Fruit fly (Drosophila melanogaster) whole organism, embryonic: ENCODE measurements around the gene aln.

ENCODE experiments used
- B-H1 ChIP-seq: fragments of 200-800 bp; sonication (Bioruptor generic); IDR thresholded peaks from 3 replicates; pipeline ENCODE4 v1.3.6; 2022; ENCODE audit warnings: missing biosample characterization, missing genetic modification characterization
- Bdp1 ChIP-seq: fragments of 200-800 bp; sonication (Bioruptor generic); optimal IDR thresholded peaks from 3 replicates; lab custom pipeline; 2016; ENCODE audit warnings: missing biosample characterization, missing genetic modification characterization
- CG10565 ChIP-seq: fragments of 200-800 bp; sonication (Bioruptor generic); optimal IDR thresholded peaks from 3 replicates; lab custom pipeline; 2016; ENCODE audit warnings: missing biosample characterization, mild to moderate bottlenecking, missing genetic modification characterization
- CG11085 ChIP-seq: fragments of 200-800 bp; sonication (Bioruptor generic); IDR thresholded peaks from 2 replicates; pipeline ENCODE4 v1.3.6; 2022; ENCODE audit warnings: missing biosample characterization, missing genetic modification characterization
- CG11695 ChIP-seq: fragments of 200-800 bp; sonication (Bioruptor generic); IDR thresholded peaks from 3 replicates; pipeline ENCODE4 v1.3.6; 2022; ENCODE audit warnings: missing biosample characterization, missing genetic modification characterization
- CG11696 ChIP-seq: fragments of 200-800 bp; sonication (Bioruptor generic); IDR thresholded peaks from 2 replicates; pipeline ENCODE4 v1.3.6; 2022; ENCODE audit warnings: missing biosample characterization, missing genetic modification characterization
- CG14965 ChIP-seq: fragments of 200-800 bp; sonication (Bioruptor generic); optimal IDR thresholded peaks from 2 replicates; lab custom pipeline; 2016; ENCODE audit warnings: missing biosample characterization, missing genetic modification characterization, borderline replicate concordance
- CG17359 ChIP-seq: fragments of 200-800 bp; sonication (Bioruptor generic); optimal IDR thresholded peaks from 3 replicates; lab custom pipeline; 2018; ENCODE audit warnings: missing biosample characterization, mild to moderate bottlenecking, missing genetic modification characterization, moderate library complexity
- CG17385 ChIP-seq: fragments of 200-800 bp; sonication (Bioruptor generic); optimal IDR thresholded peaks from 3 replicates; lab custom pipeline; 2018; ENCODE audit warnings: missing biosample characterization, mild to moderate bottlenecking, missing genetic modification characterization
- CG17912 ChIP-seq: fragments of 200-800 bp; sonication (Bioruptor generic); optimal IDR thresholded peaks from 2 replicates; lab custom pipeline; 2018; ENCODE audit warnings: missing biosample characterization, mild to moderate bottlenecking, missing genetic modification characterization
- CG2678 ChIP-seq: fragments of 200-800 bp; sonication (Bioruptor generic); optimal IDR thresholded peaks from 3 replicates; lab custom pipeline; 2019; ENCODE audit warnings: missing biosample characterization, mild to moderate bottlenecking, missing genetic modification characterization, moderate library complexity
- CG32532 ChIP-seq: fragments of 200-800 bp; sonication (Bioruptor generic); IDR thresholded peaks from 2 replicates; pipeline ENCODE4 v1.3.6; 2022; ENCODE audit warnings: missing biosample characterization, missing genetic modification characterization
- CG3407 ChIP-seq: fragments of 200-800 bp; sonication (Bioruptor generic); optimal IDR thresholded peaks from 2 replicates; lab custom pipeline; 2018; ENCODE audit warnings: missing biosample characterization, mild to moderate bottlenecking, missing genetic modification characterization
- CG4328 ChIP-seq: fragments of 200-800 bp; sonication (Bioruptor generic); optimal IDR thresholded peaks from 3 replicates; lab custom pipeline; 2017; ENCODE audit warnings: missing biosample characterization, missing genetic modification reagents, missing genetic modification characterization
- CG6654 ChIP-seq: fragments of 200-800 bp; sonication (Bioruptor generic); optimal IDR thresholded peaks from 2 replicates; lab custom pipeline; 2017; ENCODE audit warnings: missing biosample characterization, mild to moderate bottlenecking, missing genetic modification characterization
- CG6813 ChIP-seq: fragments of 200-800 bp; sonication (Bioruptor generic); optimal IDR thresholded peaks from 2 replicates; lab custom pipeline; 2017; ENCODE audit warnings: missing biosample characterization, missing genetic modification characterization, mild to moderate bottlenecking, moderate library complexity, missing genetic modification reagents
- CG7745 ChIP-seq: fragments of 200-800 bp; sonication (Bioruptor generic); optimal IDR thresholded peaks from 2 replicates; lab custom pipeline; 2018; ENCODE audit warnings: missing biosample characterization, mild to moderate bottlenecking, missing genetic modification characterization, moderate library complexity
- CG7987 ChIP-seq: fragments of 200-800 bp; sonication (Bioruptor generic); optimal IDR thresholded peaks from 2 replicates; lab custom pipeline; 2018; ENCODE audit warnings: missing biosample characterization, mild to moderate bottlenecking, missing genetic modification characterization, moderate library complexity
- CG8281 ChIP-seq: fragments of 200-800 bp; sonication (Bioruptor generic); optimal IDR thresholded peaks from 2 replicates; lab custom pipeline; 2018; ENCODE audit warnings: missing biosample characterization, mild to moderate bottlenecking, missing genetic modification characterization, moderate library complexity
- CrebB ChIP-seq: fragments of 200-800 bp; sonication (Bioruptor generic); optimal IDR thresholded peaks from 3 replicates; lab custom pipeline; 2018; ENCODE audit warnings: missing biosample characterization, mild to moderate bottlenecking, missing genetic modification characterization
- Drgx ChIP-seq: fragments of 200-800 bp; sonication (Bioruptor generic); IDR thresholded peaks from 2 replicates; pipeline ENCODE4 v1.3.6; 2022; ENCODE audit warnings: missing biosample characterization, missing genetic modification characterization
- HLH3B ChIP-seq: fragments of 200-800 bp; sonication (Bioruptor generic); IDR thresholded peaks from 2 replicates; pipeline ENCODE4 v1.3.6; 2022; ENCODE audit warnings: missing biosample characterization, missing genetic modification characterization
- HLH54F ChIP-seq: fragments of 200-800 bp; sonication (Bioruptor generic); optimal IDR thresholded peaks from 3 replicates; lab custom pipeline; 2016; ENCODE audit warnings: missing biosample characterization, missing genetic modification characterization
- Hr3 ChIP-seq: fragments of 200-800 bp; sonication (Bioruptor generic); optimal IDR thresholded peaks from 3 replicates; lab custom pipeline; 2016; ENCODE audit warnings: missing biosample characterization, missing genetic modification characterization
- Hr78 ChIP-seq, 2 experiments: fragments of 200-800 bp in 1 of 2; fragments of >200 bp in 1 of 2; sonication (Bioruptor generic) in 1 of 2; optimal IDR thresholded peaks; 2 replicates each; lab custom pipeline; 2017 to 2019; ENCODE audit warnings: missing biosample characterization in 2 of 2, missing genetic modification characterization in 2 of 2, mild to moderate bottlenecking in 1 of 2, moderate library complexity in 1 of 2
- NFAT ChIP-seq: fragments of 200-800 bp; sonication (Bioruptor generic); IDR thresholded peaks from 2 replicates; pipeline ENCODE4 v1.3.6; 2022; ENCODE audit warnings: missing biosample characterization, missing genetic modification characterization
- Nf-YA ChIP-seq: fragments of 200-800 bp; sonication (Bioruptor generic); IDR thresholded peaks from 2 replicates; pipeline ENCODE4 v1.3.6; 2022; ENCODE audit warnings: missing biosample characterization, missing genetic modification characterization
- Oaz ChIP-seq: fragments of 200-800 bp; sonication (Bioruptor generic); IDR thresholded peaks from 2 replicates; pipeline ENCODE4 v1.3.6; 2022; ENCODE audit warnings: missing biosample characterization, missing genetic modification characterization
- PHDP ChIP-seq: fragments of 200-800 bp; sonication (Bioruptor generic); optimal IDR thresholded peaks from 3 replicates; lab custom pipeline; 2018; ENCODE audit warnings: missing biosample characterization, mild to moderate bottlenecking, missing genetic modification characterization, moderate library complexity
- Poxn ChIP-seq: fragments of 200-800 bp; sonication (Bioruptor generic); IDR thresholded peaks from 2 replicates; pipeline ENCODE4 v1.3.6; 2022; ENCODE audit warnings: missing biosample characterization, missing genetic modification characterization
- Rx ChIP-seq: fragments of 200-800 bp; sonication (Bioruptor generic); IDR thresholded peaks from 2 replicates; pipeline ENCODE4 v1.3.6; 2022; ENCODE audit warnings: missing biosample characterization, missing genetic modification characterization
- Trl ChIP-seq, 3 experiments: fragments of >200 bp in 2 of 3; fragments of 200-800 bp in 1 of 3; sonication (Bioruptor generic) in 1 of 3; optimal IDR thresholded peaks; 2 replicates in 1 of 3; 3 replicates in 2 of 3; lab custom pipeline; 2016 to 2017; ENCODE audit warnings: missing biosample characterization in 1 of 3, missing genetic modification characterization in 1 of 3
- Usf ChIP-seq: fragments of 200-800 bp; sonication (Bioruptor generic); optimal IDR thresholded peaks from 2 replicates; lab custom pipeline; 2017; ENCODE audit warnings: missing genotype, missing biosample characterization, missing genetic modification characterization
- chinmo ChIP-seq: fragments of 200-800 bp; sonication (Bioruptor generic); IDR thresholded peaks from 4 replicates; pipeline ENCODE4 v1.3.6; 2022; ENCODE audit warnings: missing biosample characterization, missing genetic modification characterization; ENCODE audit not compliant: partially characterized antibody
- crol ChIP-seq: fragments of 200-800 bp; sonication (Bioruptor generic); IDR thresholded peaks from 2 replicates; pipeline ENCODE4 v1.3.6; 2022; ENCODE audit warnings: missing biosample characterization, missing genetic modification characterization
- dati ChIP-seq: fragments of 200-800 bp; sonication (Bioruptor generic); IDR thresholded peaks from 2 replicates; pipeline ENCODE4 v1.3.6; 2022; ENCODE audit warnings: missing biosample characterization, missing genetic modification characterization
- exex ChIP-seq: fragments of 200-800 bp; sonication (Bioruptor generic); optimal IDR thresholded peaks from 4 replicates; lab custom pipeline; 2018; ENCODE audit warnings: missing biosample characterization, mild to moderate bottlenecking, missing genetic modification characterization, moderate library complexity
- fd96Cb ChIP-seq: fragments of 200-800 bp; sonication (Bioruptor generic); optimal IDR thresholded peaks from 2 replicates; lab custom pipeline; 2018; ENCODE audit warnings: missing biosample characterization, mild to moderate bottlenecking, missing genetic modification characterization, moderate library complexity
- grn ChIP-seq: fragments of 200-800 bp; sonication (Bioruptor generic); optimal IDR thresholded peaks from 3 replicates; lab custom pipeline; 2017; ENCODE audit warnings: missing biosample characterization, missing genetic modification characterization
- gro ChIP-seq: fragments of 200-800 bp; sonication (Bioruptor generic); optimal IDR thresholded peaks from 2 replicates; lab custom pipeline; 2016; ENCODE audit warnings: missing biosample characterization, missing genetic modification characterization
- maf-S ChIP-seq: fragments of 200-800 bp; sonication (Bioruptor generic); optimal IDR thresholded peaks from 2 replicates; lab custom pipeline; 2016; ENCODE audit warnings: missing biosample characterization, missing genetic modification characterization
- mirr ChIP-seq: fragments of 200-800 bp; sonication (Bioruptor generic); optimal IDR thresholded peaks from 3 replicates; lab custom pipeline; 2018; ENCODE audit warnings: missing biosample characterization, mild to moderate bottlenecking, missing genetic modification characterization
- odd ChIP-seq: fragments of 200-800 bp; sonication (Bioruptor generic); optimal IDR thresholded peaks from 2 replicates; lab custom pipeline; 2017; ENCODE audit warnings: missing biosample characterization, mild to moderate bottlenecking, missing genetic modification characterization
- otp ChIP-seq: fragments of 200-800 bp; sonication (Bioruptor generic); IDR thresholded peaks from 3 replicates; pipeline ENCODE4, ENCODE4 v1.3.6; 2022; ENCODE audit warnings: missing biosample characterization, missing genetic modification characterization
- pros ChIP-seq: fragments of 200-800 bp; sonication (Bioruptor generic); optimal IDR thresholded peaks from 3 replicates; lab custom pipeline; 2019; ENCODE audit warnings: missing biosample characterization, mild to moderate bottlenecking, missing genetic modification characterization, moderate library complexity
- sens ChIP-seq: fragments of 200-800 bp; sonication (Bioruptor generic); peaks from one replicate; lab custom pipeline; 2016; ENCODE audit warnings: missing biosample characterization, missing genetic modification characterization
- tio ChIP-seq: fragments of 200-800 bp; sonication (Bioruptor generic); optimal IDR thresholded peaks from 2 replicates; lab custom pipeline; 2017; ENCODE audit warnings: missing biosample characterization, missing genetic modification characterization, inconsistent platforms
- trh ChIP-seq: fragments of 200-800 bp; sonication (Bioruptor generic); optimal IDR thresholded peaks from 2 replicates; lab custom pipeline; 2016; ENCODE audit warnings: missing biosample characterization, missing genetic modification characterization
- vvl ChIP-seq: fragments of 200-800 bp; sonication (Bioruptor generic); IDR thresholded peaks from 2 replicates; pipeline ENCODE4 v1.3.6; 2022; ENCODE audit warnings: missing biosample characterization, missing genetic modification characterization
- zfh1 ChIP-seq: fragments of 200-800 bp; sonication (Bioruptor generic); IDR thresholded peaks from 3 replicates; pipeline ENCODE4 v1.3.6; 2022; ENCODE audit warnings: missing biosample characterization, missing genetic modification characterization

aln gene

dm6 chr3L:959188-959868 is 34.5 kb upstream of the aln start (continued):
- TF ChIP-seq CG8281 (tag; lab: Kevin White, UChicago): no peak
- TF ChIP-seq sens (GFP tag; lab: Kevin White, UChicago): peak; percentile 73
- TF ChIP-seq CG7987: no peak
- no peak for TF ChIP-seq CG11695 (GFP tag; lab: Robert Waterston, UW)
- no peak for TF ChIP-seq Bdp1 (GFP tag; lab: Kevin White, UChicago)
- no peak for TF ChIP-seq zfh1 (GFP tag; lab: Robert Waterston, UW)
- TF ChIP-seq fd96Cb: no peak
- TF ChIP-seq Drgx: peak; percentile 41
- TF ChIP-seq CG6813: no peak
- TF ChIP-seq HLH3B (GFP tag; lab: Robert Waterston, UW): no peak
- TF ChIP-seq B-H1 (GFP tag; lab: Robert Waterston, UW): no peak
- peak; percentile 69 for TF ChIP-seq grn (GFP tag; lab: Kevin White, UChicago)
- no peak for TF ChIP-seq CG10565 (GFP tag; lab: Kevin White, UChicago)
- TF ChIP-seq PHDP (tag; lab: Kevin White, UChicago): no peak
- TF ChIP-seq exex (tag; lab: Kevin White, UChicago): peak; percentile 95
- TF ChIP-seq pros (GFP tag; lab: Kevin White, UChicago): no peak
- no peak for TF ChIP-seq Hr78 (GFP tag; optimal IDR thresholded peaks at IDR 0.05; lab: Kevin White, UChicago)
- TF ChIP-seq crol: peak; percentile 20; the same call in 1 of the 2 replicates
- peak; percentile 26 for TF ChIP-seq gro (GFP tag; lab: Kevin White, UChicago)
- peak; percentile 37; the same call in 1 of the 2 replicates for TF ChIP-seq CG32532 (GFP tag; lab: Robert Waterston, UW)
- TF ChIP-seq Hr3: no peak
- no peak for TF ChIP-seq tio (GFP tag; lab: Kevin White, UChicago)
- no peak for TF ChIP-seq Usf (GFP tag; lab: Kevin White, UChicago)
- no peak for TF ChIP-seq Poxn (GFP tag; lab: Robert Waterston, UW)
- TF ChIP-seq Rx (GFP tag; lab: Robert Waterston, UW): no peak
- TF ChIP-seq odd (GFP tag; lab: Kevin White, UChicago): peak; percentile 27
- peak; percentile 40; the same call in 1 of the 2 replicates for TF ChIP-seq vvl (GFP tag; lab: Robert Waterston, UW)
- peak; percentile 1 for TF ChIP-seq CG7745
- peak; percentile 31 for TF ChIP-seq CG14965
- TF ChIP-seq NFAT (GFP tag; lab: Robert Waterston, UW): no peak
- TF ChIP-seq CG3407 (GFP tag; lab: Kevin White, UChicago): no peak
- TF ChIP-seq dati: no peak
- no peak for TF ChIP-seq trh
- no peak for TF ChIP-seq CG17385
- TF ChIP-seq CG6654: no peak
- peak; percentile 82 to 86 for TF ChIP-seq Trl (optimal IDR thresholded peaks at IDR 0.05; lab: Kevin White, UChicago)
- peak; percentile 11 for TF ChIP-seq Trl (GFP tag; optimal IDR thresholded peaks at IDR 0.05; lab: Kevin White, UChicago)
- TF ChIP-seq chinmo (GFP tag; lab: Robert Waterston, UW): peak; percentile 76; the same call in 1 of the 4 replicates
- TF ChIP-seq CG17359 (tag; lab: Kevin White, UChicago): no peak
- TF ChIP-seq otp (GFP tag; lab: Robert Waterston, UW): no peak
- TF ChIP-seq CG4328 (GFP tag; lab: Kevin White, UChicago): no peak
- TF ChIP-seq mirr (GFP tag; lab: Kevin White, UChicago): no peak
- no peak for TF ChIP-seq HLH54F (GFP tag; lab: Kevin White, UChicago)
- no peak for TF ChIP-seq Nf-YA (GFP tag; lab: Robert Waterston, UW)
- no peak for TF ChIP-seq Oaz (GFP tag; lab: Robert Waterston, UW)
- TF ChIP-seq CrebB (tag; lab: Kevin White, UChicago): no peak
- peak; percentile 11 for TF ChIP-seq CG2678 (tag; lab: Kevin White, UChicago)
- no peak for TF ChIP-seq CG11085
- TF ChIP-seq CG11696 (GFP tag; lab: Robert Waterston, UW): no peak
- no peak for TF ChIP-seq maf-S (GFP tag; lab: Kevin White, UChicago)
- no peak for TF ChIP-seq CG17912 (GFP tag; lab: Kevin White, UChicago)
